Fruit fly (Drosophila melanogaster) whole organism, embryonic: Measurements from ENCODE around the gene Dhc62B.

Source experiments
- B-H2 ChIP-seq: fragments of 200-800 bp; sonication (Bioruptor generic); optimal IDR thresholded peaks from 2 replicates; lab custom pipeline; 2018; ENCODE audit warnings: missing biosample characterization, mild to moderate bottlenecking, missing genetic modification characterization
- BEAF-32 ChIP-seq: fragments of 200-800 bp; sonication (Bioruptor generic); optimal IDR thresholded peaks from 3 replicates; lab custom pipeline; 2017; ENCODE audit warnings: missing biosample characterization, missing genetic modification characterization, mild to moderate bottlenecking, moderate library complexity, missing genetic modification reagents
- CG10267 ChIP-seq: fragments of 200-800 bp; sonication (Bioruptor generic); optimal IDR thresholded peaks from 2 replicates; lab custom pipeline; 2018; ENCODE audit warnings: missing biosample characterization, mild to moderate bottlenecking, missing genetic modification characterization, moderate library complexity
- CG10462 ChIP-seq: fragments of 200-800 bp; sonication (Bioruptor generic); optimal IDR thresholded peaks from 2 replicates; lab custom pipeline; 2016; ENCODE audit warnings: missing biosample characterization, missing genetic modification characterization
- CG10565 ChIP-seq: fragments of 200-800 bp; sonication (Bioruptor generic); optimal IDR thresholded peaks from 3 replicates; lab custom pipeline; 2016; ENCODE audit warnings: missing biosample characterization, mild to moderate bottlenecking, missing genetic modification characterization
- CG11093 ChIP-seq: fragments of 200-800 bp; sonication (Bioruptor generic); IDR thresholded peaks from 3 replicates; pipeline ENCODE4 v1.3.6; 2022; ENCODE audit warnings: missing biosample characterization, missing genetic modification characterization
- CG12219 ChIP-seq: fragments of 200-800 bp; sonication (Bioruptor generic); optimal IDR thresholded peaks from 3 replicates; lab custom pipeline; 2018; ENCODE audit warnings: missing biosample characterization, mild to moderate bottlenecking, missing genetic modification characterization
- CG1233 ChIP-seq: fragments of 200-800 bp; sonication (Bioruptor generic); optimal IDR thresholded peaks from 4 replicates; lab custom pipeline; 2018; ENCODE audit warnings: missing biosample characterization, mild to moderate bottlenecking, missing genetic modification characterization
- CG1602 ChIP-seq: fragments of 200-800 bp; sonication (Bioruptor generic); optimal IDR thresholded peaks from 3 replicates; lab custom pipeline; 2016; ENCODE audit warnings: missing biosample characterization, missing genetic modification characterization
- CG1647 ChIP-seq: fragments of 200-800 bp; sonication (Bioruptor generic); optimal IDR thresholded peaks from 3 replicates; lab custom pipeline; 2016; ENCODE audit warnings: missing biosample characterization, missing genetic modification characterization
- CG17612 ChIP-seq: fragments of 200-800 bp; sonication (Bioruptor generic); IDR thresholded peaks from 2 replicates; pipeline ENCODE4 v1.3.6; 2022; ENCODE audit warnings: missing biosample characterization, missing genetic modification characterization
- CG1792 ChIP-seq: fragments of 200-800 bp; sonication (Bioruptor generic); optimal IDR thresholded peaks from 2 replicates; lab custom pipeline; 2016; ENCODE audit warnings: missing biosample characterization, missing genetic modification characterization
- CG2678 ChIP-seq: fragments of 200-800 bp; sonication (Bioruptor generic); optimal IDR thresholded peaks from 3 replicates; lab custom pipeline; 2019; ENCODE audit warnings: missing biosample characterization, mild to moderate bottlenecking, missing genetic modification characterization, moderate library complexity
- CG33213 ChIP-seq: fragments of 200-800 bp; sonication (Bioruptor generic); optimal IDR thresholded peaks from 3 replicates; lab custom pipeline; 2016; ENCODE audit warnings: missing biosample characterization, missing genetic modification characterization
- CG34224 ChIP-seq: fragments of 200-800 bp; sonication (Bioruptor generic); IDR thresholded peaks from 3 replicates; pipeline ENCODE4 v1.3.6; 2022; ENCODE audit warnings: missing biosample characterization, missing genetic modification characterization; ENCODE audit not compliant: partially characterized antibody
- CG42726 ChIP-seq: fragments of 200-800 bp; sonication (Bioruptor generic); IDR thresholded peaks from 2 replicates; pipeline ENCODE4 v1.3.6; 2022; ENCODE audit warnings: missing biosample characterization, missing genetic modification characterization; ENCODE audit not compliant: partially characterized antibody
- CG4282 ChIP-seq: fragments of 200-800 bp; sonication (Bioruptor generic); optimal IDR thresholded peaks from 2 replicates; lab custom pipeline; 2016; ENCODE audit warnings: missing biosample characterization, missing genetic modification characterization
- CG4617 ChIP-seq: fragments of 200-800 bp; sonication (Bioruptor generic); optimal IDR thresholded peaks from 3 replicates; lab custom pipeline; 2016; ENCODE audit warnings: missing biosample characterization, missing genetic modification characterization, borderline replicate concordance
- CG6272 ChIP-seq: fragments of 200-800 bp; sonication (Bioruptor generic); IDR thresholded peaks from 2 replicates; pipeline ENCODE4 v1.3.6; 2022; ENCODE audit warnings: missing biosample characterization, missing genetic modification characterization
- Deaf1 ChIP-seq: fragments of 200-800 bp; optimal IDR thresholded peaks from 3 replicates; lab custom pipeline; 2019; ENCODE audit warnings: missing biosample characterization, mild to moderate bottlenecking, missing genetic modification characterization, moderate library complexity
- Doc3 ChIP-seq: fragments of 200-800 bp; sonication (Bioruptor generic); IDR thresholded peaks from 3 replicates; pipeline ENCODE4 v1.3.6; 2022; ENCODE audit warnings: missing biosample characterization, missing genetic modification characterization; ENCODE audit not compliant: partially characterized antibody
- Dp ChIP-seq: fragments of 200-800 bp; sonication (Bioruptor generic); optimal IDR thresholded peaks from 2 replicates; lab custom pipeline; 2018; ENCODE audit warnings: missing biosample characterization, mild to moderate bottlenecking, missing genetic modification characterization, moderate library complexity
- Kr ChIP-seq: fragments of 200-800 bp; sonication (Bioruptor generic); optimal IDR thresholded peaks from 2 replicates; lab custom pipeline; 2017; ENCODE audit warnings: missing biosample characterization, mild to moderate bottlenecking, missing genetic modification characterization
- MBD-R2 ChIP-seq: fragments of 200-800 bp; sonication (Bioruptor generic); IDR thresholded peaks from 2 replicates; pipeline ENCODE4 v1.3.6; 2022; ENCODE audit warnings: missing biosample characterization, missing genetic modification characterization
- MESR4 ChIP-seq: fragments of 200-800 bp; sonication (Bioruptor generic); optimal IDR thresholded peaks from 2 replicates; lab custom pipeline; 2018; ENCODE audit warnings: missing biosample characterization, mild to moderate bottlenecking, missing genetic modification characterization, moderate library complexity
- Nf-YC ChIP-seq: fragments of 200-800 bp; optimal IDR thresholded peaks from 3 replicates; lab custom pipeline; 2019; ENCODE audit warnings: missing biosample characterization, mild to moderate bottlenecking, missing genetic modification characterization, moderate library complexity
- Side ChIP-seq: fragments of 200-800 bp; sonication (Bioruptor generic); optimal IDR thresholded peaks from 2 replicates; lab custom pipeline; 2016; ENCODE audit warnings: missing biosample characterization, missing genetic modification characterization
- Sox102F ChIP-seq: fragments of 200-800 bp; sonication (Bioruptor generic); optimal IDR thresholded peaks from 2 replicates; lab custom pipeline; 2018; ENCODE audit warnings: missing biosample characterization, mild to moderate bottlenecking, missing genetic modification characterization, moderate library complexity
- Taf1 ChIP-seq: fragments of 200-800 bp; sonication (Bioruptor generic); IDR thresholded peaks from 2 replicates; pipeline ENCODE4 v1.3.6; 2022; ENCODE audit warnings: missing biosample characterization, missing genetic modification characterization
- ato ChIP-seq: fragments of 200-800 bp; sonication (Bioruptor generic); IDR thresholded peaks from 2 replicates; pipeline ENCODE4 v1.3.6; 2022; ENCODE audit warnings: missing biosample characterization, missing genetic modification characterization; ENCODE audit not compliant: partially characterized antibody
- br ChIP-seq: fragments of >200 bp; optimal IDR thresholded peaks from 2 replicates; lab custom pipeline; 2017
- btn ChIP-seq: fragments of 200-800 bp; sonication (Bioruptor generic); optimal IDR thresholded peaks from 2 replicates; lab custom pipeline; 2016; ENCODE audit warnings: missing biosample characterization, missing genetic modification characterization
- cg ChIP-seq: fragments of 200-800 bp; sonication (Bioruptor generic); optimal IDR thresholded peaks from 3 replicates; lab custom pipeline; 2019; ENCODE audit warnings: missing biosample characterization, mild to moderate bottlenecking, missing genetic modification characterization, moderate library complexity
- croc ChIP-seq: fragments of 200-800 bp; sonication (Bioruptor generic); conservative IDR thresholded peaks from 3 replicates; pipeline ENCODE4 v1.3.6; 2022; ENCODE audit warnings: missing biosample characterization, missing genetic modification characterization
- dmrt11E ChIP-seq: fragments of 200-800 bp; sonication (Bioruptor generic); optimal IDR thresholded peaks from 3 replicates; lab custom pipeline; 2018; ENCODE audit warnings: missing biosample characterization, mild to moderate bottlenecking, missing genetic modification characterization, moderate library complexity
- grn ChIP-seq: fragments of 200-800 bp; sonication (Bioruptor generic); optimal IDR thresholded peaks from 3 replicates; lab custom pipeline; 2017; ENCODE audit warnings: missing biosample characterization, missing genetic modification characterization
- hth ChIP-seq: fragments of >200 bp; optimal IDR thresholded peaks from 2 replicates; lab custom pipeline; 2017; ENCODE audit warnings: inconsistent platforms
- inv ChIP-seq: fragments of 200-800 bp; sonication (Bioruptor generic); IDR thresholded peaks from 2 replicates; pipeline ENCODE4 v1.3.6; 2022; ENCODE audit warnings: missing biosample characterization, missing genetic modification characterization; ENCODE audit not compliant: partially characterized antibody
- nau ChIP-seq: fragments of 200-800 bp; sonication (Bioruptor generic); optimal IDR thresholded peaks from 3 replicates; lab custom pipeline; 2017; ENCODE audit warnings: missing biosample characterization, mild to moderate bottlenecking, missing genetic modification characterization, missing genetic modification reagents
- org-1 ChIP-seq: fragments of 200-800 bp; sonication (Bioruptor generic); optimal IDR thresholded peaks from 2 replicates; lab custom pipeline; 2017; ENCODE audit warnings: missing biosample characterization, missing genetic modification characterization
- otp ChIP-seq: fragments of 200-800 bp; sonication (Bioruptor generic); IDR thresholded peaks from 3 replicates; pipeline ENCODE4, ENCODE4 v1.3.6; 2022; ENCODE audit warnings: missing biosample characterization, missing genetic modification characterization
- pan ChIP-seq, 4 experiments: fragments of >200 bp in 3 of 4; fragments of 200-800 bp in 1 of 4; sonication (Bioruptor generic) in 1 of 4; optimal IDR thresholded peaks in 3 of 4; IDR thresholded peaks in 1 of 4; 2 replicates each; pipeline versions ENCODE4 v1.3.6 to Lab custom; 2017 to 2022; ENCODE audit warnings: missing biosample characterization in 2 of 4, missing genetic modification characterization in 2 of 4, mixed read lengths in 1 of 4
- pfk ChIP-seq: fragments of 200-800 bp; sonication (Bioruptor generic); optimal IDR thresholded peaks from 2 replicates; lab custom pipeline; 2018; ENCODE audit warnings: missing biosample characterization, mild to moderate bottlenecking, missing genetic modification characterization, moderate library complexity
- phol ChIP-seq: fragments of 200-800 bp; sonication (Bioruptor generic); optimal IDR thresholded peaks from 3 replicates; lab custom pipeline; 2018; ENCODE audit warnings: missing biosample characterization, mild to moderate bottlenecking, missing genetic modification characterization, moderate library complexity
- pzg ChIP-seq: fragments of 200-800 bp; sonication (Bioruptor generic); optimal IDR thresholded peaks from 3 replicates; lab custom pipeline; 2018; ENCODE audit warnings: missing biosample characterization, mild to moderate bottlenecking, missing genetic modification characterization, moderate library complexity
- slp2 ChIP-seq: fragments of 200-800 bp; sonication (Bioruptor generic); optimal IDR thresholded peaks from 2 replicates; lab custom pipeline; 2016; ENCODE audit warnings: missing biosample characterization, missing genetic modification characterization
- tgo ChIP-seq: fragments of 200-800 bp; sonication (Bioruptor generic); IDR thresholded peaks from 3 replicates; pipeline ENCODE4 v1.3.6; 2022; ENCODE audit warnings: missing biosample characterization, missing genetic modification characterization
- vfl ChIP-seq: fragments of 200-800 bp; sonication (Bioruptor generic); optimal IDR thresholded peaks from 2 replicates; lab custom pipeline; 2016; ENCODE audit warnings: missing biosample characterization, missing genetic modification characterization
- vnd ChIP-seq: fragments of 200-800 bp; sonication (Bioruptor generic); IDR thresholded peaks from 3 replicates; pipeline ENCODE4 v1.3.6; 2022; ENCODE audit warnings: missing biosample characterization, missing genetic modification characterization; ENCODE audit not compliant: partially characterized antibody

Gene Dhc62B

DNA sequence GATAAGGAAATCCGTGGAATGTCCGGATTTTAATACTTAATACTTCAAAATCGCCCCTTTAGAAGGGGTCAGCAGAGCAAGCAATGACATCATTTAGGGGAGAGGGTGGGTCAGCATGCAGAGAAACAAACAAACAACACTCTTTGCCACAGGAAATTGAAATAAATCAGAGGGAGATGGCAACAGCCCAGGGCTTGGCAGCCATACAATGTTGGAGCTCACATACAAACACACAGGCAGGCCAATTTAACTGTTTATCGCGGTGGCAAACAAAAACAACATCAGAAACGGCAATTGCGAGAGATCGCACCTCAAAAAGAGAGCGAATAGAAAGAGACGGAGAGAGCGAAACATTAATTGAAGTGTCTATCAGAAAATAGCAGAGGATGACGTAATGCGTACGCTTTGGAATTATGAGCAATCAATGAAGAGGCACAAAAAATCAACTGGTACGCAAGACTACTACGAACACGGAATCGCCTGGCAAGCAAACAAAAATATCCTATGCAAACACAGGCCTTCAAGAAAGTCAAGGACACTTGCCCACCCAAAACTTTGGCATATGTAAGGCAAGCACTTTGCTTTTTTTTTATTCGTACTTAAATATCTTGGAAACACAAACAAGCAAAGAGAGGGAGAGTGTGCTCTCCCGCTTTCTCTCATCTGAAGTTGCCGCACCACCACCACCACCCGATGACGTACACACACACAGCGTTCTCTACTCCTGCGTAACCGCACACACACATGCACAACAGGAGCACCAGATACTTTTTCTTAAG lies 22.8 kb upstream of the Dhc62B start (continued):
- no peak for TF ChIP-seq CG10267 (tag; lab: Kevin White, UChicago)
- peak; percentile 14 for TF ChIP-seq pzg (GFP tag; lab: Kevin White, UChicago)
- no peak for TF ChIP-seq CG1792 (GFP tag; lab: Kevin White, UChicago)
- TF ChIP-seq CG11093, result no peak
- TF ChIP-seq pfk (GFP tag; lab: Kevin White, UChicago), result peak; percentile 43
- TF ChIP-seq Taf1 (GFP tag; lab: Robert Waterston, UW), result no peak
- TF ChIP-seq phol (tag; lab: Kevin White, UChicago), result no peak
- TF ChIP-seq CG34224 (GFP tag; lab: Robert Waterston, UW), result no peak; the same call in 2 of the 3 replicates
- no peak for TF ChIP-seq tgo (GFP tag; lab: Robert Waterston, UW)
- TF ChIP-seq Sox102F (GFP tag; lab: Kevin White, UChicago), result no peak
- TF ChIP-seq Deaf1 (tag; lab: Kevin White, UChicago), result no peak
- no peak for TF ChIP-seq slp2 (GFP tag; lab: Kevin White, UChicago)
- TF ChIP-seq Side (GFP tag; lab: Kevin White, UChicago), result no peak
- no peak for TF ChIP-seq org-1 (GFP tag; lab: Kevin White, UChicago)
- peak; percentile 58 for TF ChIP-seq grn (GFP tag; lab: Kevin White, UChicago)
- TF ChIP-seq CG12219 (GFP tag; lab: Kevin White, UChicago), result no peak
- no peak for TF ChIP-seq CG10565 (GFP tag; lab: Kevin White, UChicago)
- no peak for TF ChIP-seq hth (lab: Kevin White, UChicago)
- no peak for TF ChIP-seq Nf-YC
- no peak for TF ChIP-seq CG1602
- TF ChIP-seq CG4617 (GFP tag; lab: Kevin White, UChicago), result no peak
- no peak for TF ChIP-seq CG17612
- peak; percentile 30; the same call in 1 of the 2 replicates for TF ChIP-seq MBD-R2
- no peak for TF ChIP-seq inv (GFP tag; lab: Robert Waterston, UW)
- TF ChIP-seq pan (optimal IDR thresholded peaks at IDR 0.05; lab: Kevin White, UChicago), result no peak
- TF ChIP-seq pan (GFP tag; optimal IDR thresholded peaks at IDR 0.05 in 1 of 2, IDR thresholded peaks at IDR 0.05 in 1 of 2), result no peak
- no peak for TF ChIP-seq CG10462
- 0 out of 3 replicates have a peak, but pooled peaks have one; percentile 14 for TF ChIP-seq vnd
- TF ChIP-seq br (lab: Kevin White, UChicago), result no peak
- peak; percentile 42 for TF ChIP-seq CG2678 (tag; lab: Kevin White, UChicago)
- TF ChIP-seq CG42726 (GFP tag; lab: Robert Waterston, UW), result no peak
- TF ChIP-seq CG33213 (GFP tag; lab: Kevin White, UChicago), result no peak
- TF ChIP-seq nau (GFP tag; lab: Kevin White, UChicago), result no peak
- no peak for TF ChIP-seq btn
- no peak for TF ChIP-seq dmrt11E (tag; lab: Kevin White, UChicago)
- no peak for TF ChIP-seq CG4282
- TF ChIP-seq MESR4, result no peak
- no peak for TF ChIP-seq CG6272
- peak; percentile 38 for TF ChIP-seq CG1233
- TF ChIP-seq ato (GFP tag; lab: Robert Waterston, UW), result no peak
- TF ChIP-seq Doc3, result no peak
- TF ChIP-seq cg (GFP tag; lab: Kevin White, UChicago), result peak; percentile 88
- no peak for TF ChIP-seq Kr (GFP tag; lab: Kevin White, UChicago)
- no peak for TF ChIP-seq BEAF-32 (GFP tag; lab: Kevin White, UChicago)
- no peak for TF ChIP-seq CG1647 (GFP tag; lab: Kevin White, UChicago)
- no peak for TF ChIP-seq Dp
- TF ChIP-seq croc (GFP tag; lab: Robert Waterston, UW), result no peak
- TF ChIP-seq vfl (GFP tag; lab: Kevin White, UChicago), result no peak
- peak; percentile 84 for TF ChIP-seq B-H2 (GFP tag; lab: Kevin White, UChicago)
- TF ChIP-seq otp, result peak; percentile 57; the same call in 1 of the 3 replicates
